Fruit fly (Drosophila melanogaster) whole organism: Measurements from ENCODE around the gene VhaM9.7-a.

Source experiments
- CG8478 ChIP-seq: fragments of >200 bp; optimal IDR thresholded peaks from 2 replicates; lab custom pipeline; 2018; ENCODE audit warnings: inconsistent platforms
- EcR ChIP-seq, 2 experiments: fragments of >200 bp; optimal IDR thresholded peaks; 2 replicates each; lab custom pipeline; 2017; ENCODE audit warnings: missing biosample characterization in 2 of 2, missing genetic modification characterization in 2 of 2, missing genetic modification reagents in 2 of 2
- pan ChIP-seq: fragments of >200 bp; optimal IDR thresholded peaks from 2 replicates; lab custom pipeline; 2017
- psq ChIP-seq: fragments of >200 bp; optimal IDR thresholded peaks from 2 replicates; lab custom pipeline; 2017
- usp ChIP-seq: fragments of >200 bp; optimal IDR thresholded peaks from 2 replicates; lab custom pipeline; 2017; ENCODE audit warnings: missing biosample characterization, missing genetic modification characterization, mixed read lengths

DNA sequence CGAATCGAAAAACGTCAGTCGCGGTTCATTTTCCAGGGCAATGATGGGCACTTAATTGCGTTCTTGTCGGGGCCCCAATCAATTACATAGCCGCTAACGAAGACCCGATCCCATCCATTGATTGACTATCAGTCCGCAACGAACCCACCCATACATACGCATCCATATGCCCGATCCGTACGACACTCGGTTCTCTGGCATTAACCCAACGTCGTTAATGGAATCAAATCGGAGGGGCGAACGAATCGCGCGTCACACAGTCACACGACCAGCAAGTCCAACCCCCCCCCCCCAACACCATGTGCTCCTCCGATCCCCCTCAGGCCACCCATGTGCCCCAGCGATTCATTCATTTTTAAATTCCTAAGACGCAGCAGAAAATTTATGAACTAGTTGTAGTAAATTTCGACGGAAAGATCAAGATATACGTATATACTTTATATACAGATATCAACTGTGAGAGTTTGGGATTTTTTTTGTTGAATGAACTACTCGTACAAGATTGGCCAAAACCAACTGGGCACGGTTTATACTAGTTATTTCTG, 41.2 kb upstream of the VhaM9.7-a start:
- TF ChIP-seq usp (GFP tag; lab: Kevin White, UChicago) (no peak), psq (lab: Kevin White, UChicago) (no peak), CG8478 (lab: Kevin White, UChicago) (no peak), pan (lab: Kevin White, UChicago) (no peak), EcR (GFP tag; optimal IDR thresholded peaks at IDR 0.05; lab: Kevin White, UChicago) (no peak)
